Fruit fly (Drosophila melanogaster): Measurements from ENCODE around the gene Sr-CIV.

DNA sequence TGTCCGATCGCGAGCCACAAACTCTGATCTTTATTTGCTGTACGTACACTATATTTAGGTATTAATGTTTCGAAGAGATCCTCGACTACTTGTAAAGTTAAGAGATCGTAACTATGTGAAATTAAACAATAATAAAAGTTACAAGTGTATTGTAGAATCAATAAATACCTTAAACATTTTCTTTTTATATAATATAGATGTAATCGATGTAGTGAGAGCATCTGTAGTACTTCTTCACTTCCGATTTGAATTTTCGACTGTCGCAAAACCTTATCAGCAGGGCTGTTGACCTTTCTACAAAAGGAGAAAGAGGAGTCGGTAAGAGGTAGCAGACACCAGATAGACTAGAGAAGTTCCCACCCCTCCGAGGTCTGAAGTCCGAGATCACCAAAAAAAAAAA, 48.7 kb downstream of the Sr-CIV start:
- no peak for TF ChIP-seq psq (optimal IDR thresholded peaks at IDR 0.05)
- TF ChIP-seq CG8478 (optimal IDR thresholded peaks at IDR 0.05) = no peak
- no peak for TF ChIP-seq EcR (GFP tag; optimal IDR thresholded peaks at IDR 0.05)
